Worm (Caenorhabditis elegans) whole organism, young adult: ENCODE data around the gene fbxb-42.
A peak's percentile ranks its signal among the peaks of the same experiment; 100 is the strongest.

Source experiments
- B0019.2 ChIP-seq: fragments of 200-800 bp; sonication (Bioruptor generic); conservative IDR thresholded peaks from 2 replicates; pipeline ENCODE4 v1.3.6; 2022; ENCODE audit warnings: missing genetic modification reagents, missing genetic modification characterization, missing compliant biosample characterization
- F10E7.11 ChIP-seq: sonication (generic microtip); optimal IDR thresholded peaks from 2 replicates; lab custom pipeline; 2017; ENCODE audit warnings: mild to moderate bottlenecking, missing genetic modification characterization, moderate library complexity, missing compliant biosample characterization
- F57A8.1 ChIP-seq: fragments of 200-800 bp; sonication (Bioruptor generic); optimal IDR thresholded peaks from 2 replicates; lab custom pipeline; 2018; ENCODE audit warnings: mild to moderate bottlenecking, missing genetic modification characterization, moderate library complexity, missing compliant biosample characterization
- T26A5.8 ChIP-seq: sonication (generic microtip); optimal IDR thresholded peaks from 2 replicates; lab custom pipeline; 2016; ENCODE audit warnings: missing genetic modification characterization, missing compliant biosample characterization
- Y79H2A.3 ChIP-seq: fragments of 200-800 bp; sonication (Bioruptor generic); conservative IDR thresholded peaks from 2 replicates; pipeline ENCODE4 v1.3.6; 2022; ENCODE audit warnings: missing genetic modification reagents, missing genetic modification characterization, missing compliant biosample characterization
- Y95B8A.8 ChIP-seq: fragments of 200-800 bp; sonication (Bioruptor generic); IDR thresholded peaks from 2 replicates; pipeline ENCODE4 v1.3.6; 2022; ENCODE audit warnings: missing genetic modification reagents, missing genetic modification characterization, missing compliant biosample characterization
- akir-1 ChIP-seq: fragments of 200-800 bp; sonication (Bioruptor generic); optimal IDR thresholded peaks from 2 replicates; lab custom pipeline; 2018; ENCODE audit warnings: mild to moderate bottlenecking, missing genetic modification characterization, moderate library complexity, missing compliant biosample characterization
- attf-3 ChIP-seq: fragments of 200-800 bp; sonication (Bioruptor generic); conservative IDR thresholded peaks from 2 replicates; pipeline ENCODE4 v1.3.6; 2022; ENCODE audit warnings: missing genetic modification reagents, missing genetic modification characterization, missing compliant biosample characterization
- attf-6 ChIP-seq: fragments of 200-800 bp; sonication (Bioruptor generic); IDR thresholded peaks from 2 replicates; pipeline ENCODE4 v1.3.6; 2022; ENCODE audit warnings: missing genetic modification reagents, missing genetic modification characterization, missing compliant biosample characterization
- ccch-3 ChIP-seq: fragments of 200-800 bp; sonication (Bioruptor generic); optimal IDR thresholded peaks from 2 replicates; lab custom pipeline; 2018; ENCODE audit warnings: mild to moderate bottlenecking, missing genetic modification characterization, missing compliant biosample characterization
- cebp-2 ChIP-seq: fragments of 200-800 bp; sonication (Bioruptor generic); IDR thresholded peaks from 2 replicates; pipeline ENCODE4 v1.3.6; 2022; ENCODE audit warnings: missing genetic modification characterization, missing compliant biosample characterization
- ceh-58 ChIP-seq: fragments of 200-800 bp; sonication (Bioruptor generic); IDR thresholded peaks from 2 replicates; pipeline ENCODE4 v1.3.6; 2022; ENCODE audit warnings: missing genetic modification characterization, missing compliant biosample characterization
- ceh-91 ChIP-seq: fragments of 200-800 bp; sonication (Bioruptor generic); IDR thresholded peaks from 2 replicates; pipeline ENCODE4 v1.3.6; 2022; ENCODE audit warnings: missing genetic modification reagents, missing genetic modification characterization, missing compliant biosample characterization
- chd-7 ChIP-seq: sonication (generic microtip); optimal IDR thresholded peaks from 2 replicates; lab custom pipeline; 2016; ENCODE audit warnings: mild to moderate bottlenecking, missing genetic modification characterization, moderate library complexity, missing compliant biosample characterization
- dox-1 ChIP-seq: fragments of 200-800 bp; sonication (Bioruptor generic); IDR thresholded peaks from 2 replicates; pipeline ENCODE4 v1.3.6; 2022; ENCODE audit warnings: missing genetic modification reagents, missing genetic modification characterization, missing compliant biosample characterization
- efl-1 ChIP-seq: fragments of 150-350 bp; optimal IDR thresholded peaks from 2 replicates; lab custom pipeline; 2014; ENCODE audit warnings: missing biosample characterization, missing genetic modification reagents, missing genetic modification characterization
- ets-4 ChIP-seq: fragments of 200-800 bp; sonication (Bioruptor generic); optimal IDR thresholded peaks from 2 replicates; lab custom pipeline; 2018; ENCODE audit warnings: mild to moderate bottlenecking, missing genetic modification characterization, missing compliant biosample characterization
- gei-17 ChIP-seq: fragments of 200-800 bp; sonication (Bioruptor generic); optimal IDR thresholded peaks from 2 replicates; lab custom pipeline; 2018; ENCODE audit warnings: mild to moderate bottlenecking, missing genetic modification characterization, missing compliant biosample characterization
- hrde-1 ChIP-seq: sonication (generic microtip); optimal IDR thresholded peaks from 2 replicates; lab custom pipeline; 2016; ENCODE audit warnings: missing genetic modification characterization, mild to moderate bottlenecking, missing compliant biosample characterization, moderate library complexity, missing genotype, missing genetic modification reagents, borderline replicate concordance
- let-526 ChIP-seq: fragments of 200-800 bp; sonication (Bioruptor generic); IDR thresholded peaks from 2 replicates; pipeline ENCODE4 v1.3.6; 2022; ENCODE audit warnings: missing genetic modification reagents, missing genetic modification characterization, missing compliant biosample characterization
- lir-1 ChIP-seq: fragments of 200-800 bp; sonication (Bioruptor generic); conservative IDR thresholded peaks from 2 replicates; pipeline ENCODE4 v1.3.6; 2022; ENCODE audit warnings: missing genetic modification reagents, missing genetic modification characterization, missing compliant biosample characterization
- madf-6 ChIP-seq: fragments of 200-800 bp; sonication (Bioruptor generic); IDR thresholded peaks from 2 replicates; pipeline ENCODE4 v1.3.6; 2022; ENCODE audit warnings: missing genetic modification reagents, missing genetic modification characterization, missing compliant biosample characterization
- mcd-1 ChIP-seq: fragments of 200-800 bp; sonication (Bioruptor generic); IDR thresholded peaks from 2 replicates; pipeline ENCODE4 v1.3.6; 2022; ENCODE audit warnings: missing genetic modification reagents, missing genetic modification characterization, missing compliant biosample characterization
- mxl-1 ChIP-seq: sonication (generic microtip); optimal IDR thresholded peaks from 2 replicates; lab custom pipeline; 2016; ENCODE audit warnings: missing genetic modification characterization, missing compliant biosample characterization
- nfyb-1 ChIP-seq: fragments of 200-800 bp; sonication (Bioruptor generic); IDR thresholded peaks from 2 replicates; pipeline ENCODE4 v1.3.6; 2022; ENCODE audit warnings: missing genetic modification reagents, missing genetic modification characterization, missing compliant biosample characterization
- nhr-120 ChIP-seq: fragments of 200-800 bp; sonication (Bioruptor generic); IDR thresholded peaks from 2 replicates; pipeline ENCODE4 v1.3.6; 2022; ENCODE audit warnings: missing genetic modification characterization, missing compliant biosample characterization
- nhr-90 ChIP-seq: sonication (generic microtip); optimal IDR thresholded peaks from 2 replicates; lab custom pipeline; 2016; ENCODE audit warnings: missing genotype, mild to moderate bottlenecking, missing genetic modification characterization, missing compliant biosample characterization
- pha-4 ChIP-seq: fragments of 150-350 bp; sonication (generic microtip); optimal IDR thresholded peaks from 2 replicates; lab custom pipeline; 2014; ENCODE audit warnings: missing biosample characterization, missing genetic modification reagents, missing genetic modification characterization
- repo-1 ChIP-seq: sonication (generic microtip); optimal IDR thresholded peaks from 2 replicates; lab custom pipeline; 2017; ENCODE audit warnings: mild to moderate bottlenecking, missing genetic modification characterization, missing compliant biosample characterization
- rpc-1 ChIP-seq, 2 experiments: fragments of 150-350 bp in 1 of 2; sonication (generic microtip) in 1 of 2; optimal IDR thresholded peaks; 2 replicates each; lab custom pipeline; 2014 to 2018; ENCODE audit warnings: missing biosample characterization in 1 of 2, missing genetic modification characterization in 1 of 2, missing genetic modification reagents in 1 of 2, missing genotype in 1 of 2
- sdz-38 ChIP-seq: sonication (generic microtip); optimal IDR thresholded peaks from 2 replicates; lab custom pipeline; 2016; ENCODE audit warnings: missing genotype, missing genetic modification characterization, missing compliant biosample characterization
- snpc-4 ChIP-seq, 5 experiments: fragments of 150-350 bp in 1 of 5; sonication (generic microtip) in 4 of 5; optimal IDR thresholded peaks; 2 replicates each; lab custom pipeline; 2014 to 2018; ENCODE audit warnings: missing genetic modification characterization in 5 of 5, missing biosample characterization in 3 of 5, antibody characterized with exemption in 2 of 5, mild to moderate bottlenecking in 2 of 5, missing compliant biosample characterization in 2 of 5, missing genotype in 2 of 5, moderate library complexity in 2 of 5, missing genetic modification reagents in 1 of 5
- somi-1 ChIP-seq: fragments of 200-800 bp; sonication (Bioruptor generic); optimal IDR thresholded peaks from 2 replicates; lab custom pipeline; 2018; ENCODE audit warnings: mild to moderate bottlenecking, missing genetic modification characterization, missing compliant biosample characterization
- tbp1 ChIP-seq: fragments of 200-800 bp; sonication (Bioruptor generic); optimal IDR thresholded peaks from 2 replicates; lab custom pipeline; 2018; ENCODE audit warnings: mild to moderate bottlenecking, missing genetic modification characterization, missing compliant biosample characterization
- unc-130 ChIP-seq: sonication (generic microtip); optimal IDR thresholded peaks from 2 replicates; lab custom pipeline; 2016; ENCODE audit warnings: missing genetic modification reagents, missing genetic modification characterization, missing compliant biosample characterization
- zfh-2 ChIP-seq: fragments of 200-800 bp; sonication (Bioruptor generic); conservative IDR thresholded peaks from 2 replicates; pipeline ENCODE4 v1.3.6; 2022; ENCODE audit warnings: missing genetic modification reagents, missing genetic modification characterization, missing compliant biosample characterization
- zim-3 ChIP-seq: sonication (generic microtip); optimal IDR thresholded peaks from 2 replicates; lab custom pipeline; 2017; ENCODE audit warnings: mild to moderate bottlenecking, missing genetic modification characterization, moderate library complexity, missing compliant biosample characterization
- ztf-18 ChIP-seq: sonication (generic microtip); optimal IDR thresholded peaks from 2 replicates; lab custom pipeline; 2016; ENCODE audit warnings: missing genotype, mild to moderate bottlenecking, missing genetic modification characterization, missing compliant biosample characterization
- ztf-22 ChIP-seq: fragments of 200-800 bp; sonication (Bioruptor generic); optimal IDR thresholded peaks from 2 replicates; lab custom pipeline; 2018; ENCODE audit warnings: mild to moderate bottlenecking, missing genetic modification characterization, moderate library complexity, missing compliant biosample characterization
- ztf-25 ChIP-seq: fragments of 200-800 bp; sonication (Bioruptor generic); IDR thresholded peaks from 2 replicates; pipeline ENCODE4 v1.3.6; 2022; ENCODE audit warnings: missing genetic modification reagents, missing genetic modification characterization, missing compliant biosample characterization
- ztf-3 ChIP-seq: fragments of 200-800 bp; sonication (Bioruptor generic); optimal IDR thresholded peaks from 2 replicates; lab custom pipeline; 2018; ENCODE audit warnings: mild to moderate bottlenecking, missing genetic modification characterization, missing compliant biosample characterization

Gene fbxb-42

DNA sequence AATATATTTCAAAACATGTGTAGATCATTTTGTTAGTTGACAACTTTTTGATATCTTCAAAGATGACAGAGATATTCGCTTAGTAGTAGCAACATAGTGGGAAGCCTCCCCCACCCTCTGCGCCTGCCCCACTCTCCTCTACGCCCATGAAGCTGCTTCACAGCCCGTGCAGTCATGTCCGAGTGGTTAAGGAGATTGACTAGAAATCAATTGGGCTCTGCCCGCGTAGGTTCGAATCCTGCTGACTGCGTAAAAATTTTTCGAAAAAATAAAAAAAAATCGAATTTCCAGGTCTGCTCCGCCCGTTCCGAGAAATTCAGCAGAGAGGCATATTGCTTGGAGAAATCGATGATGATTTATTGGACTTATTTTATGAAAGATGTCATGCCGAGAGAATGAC lies 17.6 kb upstream of the fbxb-42 start (continued):
- TF ChIP-seq ccch-3 (GFP tag; lab: Kevin White, UChicago), result no peak
- TF ChIP-seq hrde-1, result no peak
- no peak for TF ChIP-seq F57A8.1 (GFP tag; lab: Kevin White, UChicago)
- TF ChIP-seq gei-17 (GFP tag; lab: Kevin White, UChicago), result no peak
- no peak for TF ChIP-seq efl-1 (GFP tag; lab: Kevin White, UChicago)
- TF ChIP-seq ceh-91, result no peak
- TF ChIP-seq somi-1 (GFP tag; lab: Kevin White, UChicago), result no peak
- no peak for TF ChIP-seq ets-4
- TF ChIP-seq T26A5.8 (tag; lab: Kevin White, UChicago), result no peak
- TF ChIP-seq B0019.2, result no peak
- TF ChIP-seq zfh-2 (GFP tag; lab: Robert Waterston, UW), result no peak
- no peak for TF ChIP-seq lir-1 (GFP tag; lab: Robert Waterston, UW)
- no peak for TF ChIP-seq pha-4 (tag; lab: Kevin White, UChicago)
- TF ChIP-seq unc-130, result no peak
- no peak for TF ChIP-seq zim-3 (tag; lab: Kevin White, UChicago)
- TF ChIP-seq attf-6 (GFP tag; lab: Robert Waterston, UW), result no peak
- no peak for TF ChIP-seq Y79H2A.3 (GFP tag; lab: Robert Waterston, UW)
- TF ChIP-seq ceh-58 (GFP tag; lab: Robert Waterston, UW), result no peak
- TF ChIP-seq sdz-38 (tag; lab: Kevin White, UChicago), result no peak
- peak; percentile 58 for TF ChIP-seq mcd-1 (GFP tag; lab: Robert Waterston, UW)
- TF ChIP-seq dox-1 (GFP tag; lab: Robert Waterston, UW), result no peak
- no peak for TF ChIP-seq akir-1 (GFP tag; lab: Kevin White, UChicago)
- TF ChIP-seq madf-6 (GFP tag; lab: Robert Waterston, UW), result no peak
- no peak for TF ChIP-seq F10E7.11 (tag; lab: Kevin White, UChicago)
- TF ChIP-seq ztf-25, result peak; percentile 60; the same call in 1 of the 2 replicates
- TF ChIP-seq ztf-3 (GFP tag; lab: Kevin White, UChicago), result no peak
- TF ChIP-seq Y95B8A.8 (GFP tag; lab: Robert Waterston, UW), result no peak
- TF ChIP-seq cebp-2 (GFP tag; lab: Robert Waterston, UW), result 0 out of 2 replicates have a peak, but pooled peaks have one; percentile 63
- TF ChIP-seq let-526 (GFP tag; lab: Robert Waterston, UW), result no peak
- peak; percentile 18 for TF ChIP-seq mxl-1 (tag; lab: Kevin White, UChicago)
- no peak for TF ChIP-seq nhr-120
- no peak for TF ChIP-seq ztf-22
- no peak for TF ChIP-seq repo-1 (tag; lab: Kevin White, UChicago)
- TF ChIP-seq chd-7, result no peak
- no peak for TF ChIP-seq snpc-4 (GFP tag; optimal IDR thresholded peaks at IDR 0.05; lab: Kevin White, UChicago)
- no peak for TF ChIP-seq snpc-4 (tag; optimal IDR thresholded peaks at IDR 0.05; lab: Kevin White, UChicago)
- peak; percentile 25 for TF ChIP-seq nhr-90
- no peak for TF ChIP-seq nfyb-1 (GFP tag; lab: Robert Waterston, UW)
- TF ChIP-seq ztf-18 (tag; lab: Kevin White, UChicago), result peak; percentile 41

DNA sequence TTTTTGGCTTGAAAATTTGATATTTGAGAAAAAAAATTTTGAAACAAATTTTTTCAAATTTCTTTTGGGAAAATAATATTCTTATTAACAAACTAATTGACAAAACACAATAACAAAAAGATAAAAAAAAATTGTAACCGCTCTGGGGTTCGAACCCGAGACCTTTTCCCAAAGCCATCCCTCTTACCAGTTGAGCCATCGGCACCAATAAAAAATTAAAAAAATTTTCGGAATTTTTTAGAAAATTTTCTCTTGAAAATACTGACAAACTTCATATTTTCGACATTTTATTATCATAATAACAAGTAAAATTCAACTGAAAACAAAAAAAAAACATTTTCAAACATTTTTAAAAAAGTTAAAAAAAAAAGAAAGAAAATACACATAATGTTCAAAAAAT lies 15.5 kb upstream of the fbxb-42 start:
- TF ChIP-seq attf-3 (GFP tag; lab: Robert Waterston, UW), result no peak
- peak; percentile 23 for TF ChIP-seq rpc-1 (optimal IDR thresholded peaks at IDR 0.05; lab: Kevin White, UChicago)
- TF ChIP-seq rpc-1 (tag; optimal IDR thresholded peaks at IDR 0.05; lab: Kevin White, UChicago), result peak; percentile 65
- peak; percentile 75 for TF ChIP-seq tbp1
